Fruit fly (Drosophila melanogaster) whole organism, embryonic: ENCODE results near the gene nol.

Experiments used
- Atf6 ChIP-seq: fragments of 200-800 bp; sonication (Bioruptor generic); IDR thresholded peaks from 2 replicates; pipeline ENCODE4 v1.3.6; 2022; ENCODE audit warnings: missing biosample characterization, missing genetic modification characterization
- Bgb ChIP-seq: fragments of 200-800 bp; sonication (Bioruptor generic); IDR thresholded peaks from 2 replicates; pipeline ENCODE4 v1.3.6; 2022; ENCODE audit warnings: missing biosample characterization, missing genetic modification characterization; ENCODE audit not compliant: partially characterized antibody
- BtbVII ChIP-seq: fragments of 200-800 bp; sonication (Bioruptor generic); optimal IDR thresholded peaks from 3 replicates; lab custom pipeline; 2017; ENCODE audit warnings: missing biosample characterization, mild to moderate bottlenecking, missing genetic modification characterization
- CG11247 ChIP-seq: fragments of 200-800 bp; sonication (Bioruptor generic); IDR thresholded peaks from 2 replicates; pipeline ENCODE4 v1.3.6; 2022; ENCODE audit warnings: missing biosample characterization, missing genetic modification characterization
- CG11723 ChIP-seq: fragments of 200-800 bp; sonication (Bioruptor generic); optimal IDR thresholded peaks from 2 replicates; lab custom pipeline; 2017; ENCODE audit warnings: missing biosample characterization, mild to moderate bottlenecking, missing genetic modification characterization
- CG13287 ChIP-seq: fragments of 200-800 bp; sonication (Bioruptor generic); IDR thresholded peaks from 2 replicates; pipeline ENCODE4 v1.3.6; 2022; ENCODE audit warnings: missing biosample characterization, missing genetic modification characterization; ENCODE audit not compliant: partially characterized antibody
- CG14710 ChIP-seq: fragments of 200-800 bp; sonication (Bioruptor generic); optimal IDR thresholded peaks from 3 replicates; lab custom pipeline; 2019; ENCODE audit warnings: missing biosample characterization, mild to moderate bottlenecking, missing genetic modification characterization, moderate library complexity
- CG15514 ChIP-seq: fragments of 200-800 bp; sonication (Bioruptor generic); optimal IDR thresholded peaks from 3 replicates; lab custom pipeline; 2017; ENCODE audit warnings: missing biosample characterization, missing genetic modification characterization, mild to moderate bottlenecking, moderate library complexity, missing genetic modification reagents
- CG18764 ChIP-seq: fragments of 200-800 bp; sonication (Bioruptor generic); optimal IDR thresholded peaks from 3 replicates; lab custom pipeline; 2016; ENCODE audit warnings: missing biosample characterization, missing genetic modification characterization
- CG2116 ChIP-seq: fragments of 200-800 bp; sonication (Bioruptor generic); optimal IDR thresholded peaks from 3 replicates; lab custom pipeline; 2018; ENCODE audit warnings: missing biosample characterization, mild to moderate bottlenecking, missing genetic modification characterization
- CG34224 ChIP-seq: fragments of 200-800 bp; sonication (Bioruptor generic); IDR thresholded peaks from 3 replicates; pipeline ENCODE4 v1.3.6; 2022; ENCODE audit warnings: missing biosample characterization, missing genetic modification characterization; ENCODE audit not compliant: partially characterized antibody
- CG34422 ChIP-seq: fragments of 200-800 bp; sonication (Bioruptor generic); IDR thresholded peaks from 3 replicates; pipeline ENCODE4 v1.3.6; 2022; ENCODE audit warnings: missing biosample characterization, missing genetic modification characterization
- CG4617 ChIP-seq: fragments of 200-800 bp; sonication (Bioruptor generic); optimal IDR thresholded peaks from 3 replicates; lab custom pipeline; 2016; ENCODE audit warnings: missing biosample characterization, missing genetic modification characterization, borderline replicate concordance
- CG7357 ChIP-seq: fragments of 200-800 bp; sonication (Bioruptor generic); IDR thresholded peaks from 3 replicates; pipeline ENCODE4 v1.3.6; 2022; ENCODE audit warnings: missing biosample characterization, missing genetic modification characterization
- Dp ChIP-seq: fragments of 200-800 bp; sonication (Bioruptor generic); optimal IDR thresholded peaks from 2 replicates; lab custom pipeline; 2018; ENCODE audit warnings: missing biosample characterization, mild to moderate bottlenecking, missing genetic modification characterization, moderate library complexity
- E2f2 ChIP-seq: fragments of 200-800 bp; sonication (Bioruptor generic); IDR thresholded peaks from 2 replicates; pipeline ENCODE4 v1.3.6; 2022; ENCODE audit warnings: missing biosample characterization, missing genetic modification characterization
- Elba2 ChIP-seq: fragments of 200-800 bp; sonication (Bioruptor generic); optimal IDR thresholded peaks from 3 replicates; lab custom pipeline; 2016; ENCODE audit warnings: missing biosample characterization, missing genetic modification characterization
- Fer1 ChIP-seq: fragments of 200-800 bp; sonication (Bioruptor generic); optimal IDR thresholded peaks from 2 replicates; lab custom pipeline; 2017; ENCODE audit warnings: missing biosample characterization, mild to moderate bottlenecking, missing genetic modification characterization
- HmgD ChIP-seq: fragments of 200-800 bp; sonication (Bioruptor generic); optimal IDR thresholded peaks from 3 replicates; lab custom pipeline; 2016; ENCODE audit warnings: missing biosample characterization, missing genetic modification characterization
- Hr78 ChIP-seq, 2 experiments: fragments of 200-800 bp in 1 of 2; fragments of >200 bp in 1 of 2; sonication (Bioruptor generic) in 1 of 2; optimal IDR thresholded peaks; 2 replicates each; lab custom pipeline; 2017 to 2019; ENCODE audit warnings: missing biosample characterization in 2 of 2, missing genetic modification characterization in 2 of 2, mild to moderate bottlenecking in 1 of 2, moderate library complexity in 1 of 2
- MBD-R2 ChIP-seq: fragments of 200-800 bp; sonication (Bioruptor generic); IDR thresholded peaks from 2 replicates; pipeline ENCODE4 v1.3.6; 2022; ENCODE audit warnings: missing biosample characterization, missing genetic modification characterization
- MESR4 ChIP-seq: fragments of 200-800 bp; sonication (Bioruptor generic); optimal IDR thresholded peaks from 2 replicates; lab custom pipeline; 2018; ENCODE audit warnings: missing biosample characterization, mild to moderate bottlenecking, missing genetic modification characterization, moderate library complexity
- Med ChIP-seq: fragments of 200-800 bp; sonication (Bioruptor generic); peaks from one replicate; lab custom pipeline; 2016; ENCODE audit warnings: missing biosample characterization, missing genetic modification characterization, mild to moderate bottlenecking, inconsistent platforms, moderate library complexity
- Nf-YB ChIP-seq: fragments of 200-800 bp; sonication (Bioruptor generic); optimal IDR thresholded peaks from 3 replicates; lab custom pipeline; 2019; ENCODE audit warnings: missing biosample characterization, mild to moderate bottlenecking, missing genetic modification characterization, moderate library complexity
- PHDP ChIP-seq: fragments of 200-800 bp; sonication (Bioruptor generic); optimal IDR thresholded peaks from 3 replicates; lab custom pipeline; 2018; ENCODE audit warnings: missing biosample characterization, mild to moderate bottlenecking, missing genetic modification characterization, moderate library complexity
- Pdp1 ChIP-seq, 2 experiments: fragments of 200-800 bp; sonication (Bioruptor generic); optimal IDR thresholded peaks; 3 replicates each; lab custom pipeline; 2016; ENCODE audit warnings: missing biosample characterization in 2 of 2, missing genetic modification characterization in 2 of 2, mild to moderate bottlenecking in 1 of 2, moderate library complexity in 1 of 2
- Sin3A ChIP-seq: fragments of >200 bp; optimal IDR thresholded peaks from 2 replicates; lab custom pipeline; 2018
- Sry-δ ChIP-seq: fragments of 200-800 bp; sonication (Bioruptor generic); optimal IDR thresholded peaks from 2 replicates; lab custom pipeline; 2016; ENCODE audit warnings: missing biosample characterization, missing genetic modification characterization
- Xbp1 ChIP-seq: fragments of 200-800 bp; sonication (Bioruptor generic); optimal IDR thresholded peaks from 3 replicates; lab custom pipeline; 2016; ENCODE audit warnings: missing biosample characterization, mild to moderate bottlenecking, missing genetic modification characterization
- Xrp1 ChIP-seq: fragments of 200-800 bp; sonication (Bioruptor generic); IDR thresholded peaks from 2 replicates; pipeline ENCODE4 v1.3.6; 2022; ENCODE audit warnings: missing biosample characterization, missing genetic modification characterization
- YL-1 ChIP-seq: fragments of 200-800 bp; sonication (Bioruptor generic); optimal IDR thresholded peaks from 3 replicates; lab custom pipeline; 2017; ENCODE audit warnings: missing biosample characterization, mild to moderate bottlenecking, missing genetic modification characterization
- al ChIP-seq: fragments of 200-800 bp; sonication (Bioruptor generic); IDR thresholded peaks from 2 replicates; pipeline ENCODE4 v1.3.6; 2022; ENCODE audit warnings: missing biosample characterization, missing genetic modification characterization
- ap ChIP-seq: fragments of 200-800 bp; sonication (Bioruptor generic); IDR thresholded peaks from 2 replicates; pipeline ENCODE4 v1.3.6; 2022; ENCODE audit warnings: missing biosample characterization, missing genetic modification characterization
- bsh ChIP-seq, 2 experiments: fragments of 200-800 bp; sonication (Bioruptor generic); optimal IDR thresholded peaks; 2 replicates each; lab custom pipeline; 2017 to 2018; ENCODE audit warnings: mild to moderate bottlenecking in 2 of 2, missing biosample characterization in 2 of 2, missing genetic modification characterization in 2 of 2, moderate library complexity in 1 of 2
- ftz-f1 ChIP-seq: fragments of 200-800 bp; sonication (Bioruptor generic); optimal IDR thresholded peaks from 2 replicates; lab custom pipeline; 2016; ENCODE audit warnings: missing biosample characterization, missing genetic modification characterization
- gcm ChIP-seq: fragments of 200-800 bp; sonication (Bioruptor generic); optimal IDR thresholded peaks from 2 replicates; lab custom pipeline; 2019; ENCODE audit warnings: missing biosample characterization, mild to moderate bottlenecking, missing genetic modification characterization, moderate library complexity
- ind ChIP-seq: fragments of 200-800 bp; sonication (Bioruptor generic); optimal IDR thresholded peaks from 3 replicates; lab custom pipeline; 2016; ENCODE audit warnings: missing biosample characterization, missing genetic modification characterization
- insv ChIP-seq, 2 experiments: fragments of 200-800 bp; sonication (Bioruptor generic); optimal IDR thresholded peaks; 3 replicates each; lab custom pipeline; 2016 to 2018; ENCODE audit warnings: missing biosample characterization in 2 of 2, missing genetic modification characterization in 2 of 2
- knrl ChIP-seq: fragments of 200-800 bp; sonication (Bioruptor generic); IDR thresholded peaks from 3 replicates; pipeline ENCODE4 v1.3.6; 2022; ENCODE audit warnings: missing biosample characterization, missing genetic modification characterization; ENCODE audit not compliant: partially characterized antibody
- maf-S ChIP-seq: fragments of 200-800 bp; sonication (Bioruptor generic); optimal IDR thresholded peaks from 2 replicates; lab custom pipeline; 2016; ENCODE audit warnings: missing biosample characterization, missing genetic modification characterization
- nmo ChIP-seq: fragments of 200-800 bp; sonication (Bioruptor generic); optimal IDR thresholded peaks from 2 replicates; lab custom pipeline; 2018; ENCODE audit warnings: missing biosample characterization, mild to moderate bottlenecking, missing genetic modification characterization, moderate library complexity
- pzg ChIP-seq: fragments of 200-800 bp; sonication (Bioruptor generic); optimal IDR thresholded peaks from 3 replicates; lab custom pipeline; 2018; ENCODE audit warnings: missing biosample characterization, mild to moderate bottlenecking, missing genetic modification characterization, moderate library complexity
- run ChIP-seq: fragments of 200-800 bp; sonication (Bioruptor generic); optimal IDR thresholded peaks from 3 replicates; lab custom pipeline; 2018; ENCODE audit warnings: missing biosample characterization, mild to moderate bottlenecking, missing genetic modification characterization
- sens ChIP-seq: fragments of 200-800 bp; sonication (Bioruptor generic); peaks from one replicate; lab custom pipeline; 2016; ENCODE audit warnings: missing biosample characterization, missing genetic modification characterization
- sqz ChIP-seq: fragments of 200-800 bp; sonication (Bioruptor generic); optimal IDR thresholded peaks from 3 replicates; lab custom pipeline; 2018; ENCODE audit warnings: missing biosample characterization, mild to moderate bottlenecking, missing genetic modification characterization
- ssp ChIP-seq: fragments of 200-800 bp; sonication (Bioruptor generic); IDR thresholded peaks from 2 replicates; pipeline ENCODE4 v1.3.6; 2022; ENCODE audit warnings: missing biosample characterization, missing genetic modification characterization
- vvl ChIP-seq: fragments of 200-800 bp; sonication (Bioruptor generic); IDR thresholded peaks from 2 replicates; pipeline ENCODE4 v1.3.6; 2022; ENCODE audit warnings: missing biosample characterization, missing genetic modification characterization

Gene nol

DNA sequence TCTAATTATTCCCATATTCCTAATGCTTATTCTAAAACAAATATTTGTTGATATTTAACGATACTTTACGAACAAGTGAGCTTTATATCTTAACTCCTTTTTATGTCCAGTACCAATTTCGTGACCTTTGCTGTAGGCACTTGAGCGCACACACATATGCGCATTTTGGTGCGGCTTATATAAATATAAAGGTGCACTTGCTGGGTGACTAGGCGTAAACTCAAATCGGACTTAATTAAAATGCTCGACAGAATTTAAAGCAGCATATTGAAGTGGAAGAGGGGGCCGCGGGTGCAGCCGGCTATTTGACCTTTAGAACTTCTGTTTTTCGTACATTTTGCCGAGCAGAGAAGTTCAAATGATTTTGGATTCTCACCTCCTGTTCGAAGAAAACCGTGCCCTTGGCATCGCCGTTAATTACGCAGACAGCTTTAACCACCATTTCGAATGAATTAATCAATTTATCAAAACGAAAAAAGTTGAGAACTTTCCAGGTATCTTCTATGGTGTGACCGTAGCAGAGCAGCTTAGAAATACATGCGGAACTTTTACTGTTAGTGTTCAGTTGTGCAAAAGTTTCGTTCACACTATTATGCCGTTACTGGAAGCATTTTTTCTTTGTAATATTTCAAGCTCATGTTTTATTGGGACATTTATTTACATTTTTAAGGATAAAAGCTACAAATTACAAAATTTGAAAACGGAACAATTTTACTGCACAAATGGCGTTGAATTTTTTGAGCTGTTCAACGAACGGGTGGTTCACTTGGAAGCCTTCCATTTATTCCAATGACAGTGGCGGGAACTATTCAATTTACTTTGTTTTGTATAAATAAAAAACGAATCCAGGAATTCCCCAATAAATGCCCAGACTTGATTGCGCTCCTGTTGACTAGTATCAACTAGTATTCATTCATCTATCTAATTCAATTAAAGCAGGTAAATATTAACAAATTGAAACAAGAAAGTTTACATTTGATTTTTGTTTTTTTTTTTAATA lies 17.1 kb upstream of the nol start, which contains the start of gene Sod1 (continued):
- TF ChIP-seq Sin3A (lab: Kevin White, UChicago) (peak; percentile 27), Elba2 (no peak), E2f2 (GFP tag; lab: Robert Waterston, UW) (peak; percentile 81), Xbp1 (no peak), CG14710 (tag; lab: Kevin White, UChicago) (peak; percentile 28), Dp (GFP tag; lab: Kevin White, UChicago) (peak; percentile 73), Bgb (peak; percentile 29; the same call in 1 of the 2 replicates), HmgD (GFP tag; lab: Kevin White, UChicago) (peak; percentile 39), CG7357 (GFP tag; lab: Robert Waterston, UW) (peak; percentile 71), vvl (GFP tag; lab: Robert Waterston, UW) (0 out of 2 replicates have a peak, but pooled peaks have one; percentile 41), Fer1 (GFP tag; lab: Kevin White, UChicago) (peak; percentile 1), ap (GFP tag; lab: Robert Waterston, UW) (no peak), YL-1 (GFP tag; lab: Kevin White, UChicago) (peak; percentile 73), ftz-f1 (GFP tag; lab: Kevin White, UChicago) (peak; percentile 90), Xrp1 (GFP tag; lab: Robert Waterston, UW) (peak; percentile 22; the same call in 1 of the 2 replicates), run (no peak), CG34422 (GFP tag; lab: Robert Waterston, UW) (peak; percentile 83; the same call in 1 of the 3 replicates), ssp (GFP tag; lab: Robert Waterston, UW) (peak; percentile 76), CG18764 (GFP tag; lab: Kevin White, UChicago) (no peak), Nf-YB (no peak), knrl (GFP tag; lab: Robert Waterston, UW) (peak; percentile 12; the same call in 1 of the 3 replicates), CG11247 (GFP tag; lab: Robert Waterston, UW) (no peak), CG2116 (GFP tag; lab: Kevin White, UChicago) (peak; percentile 16), CG15514 (peak; percentile 98), CG11723 (no peak), sqz (peak; percentile 22), Pdp1 (GFP tag; optimal IDR thresholded peaks at IDR 0.05; lab: Kevin White, UChicago) (peak in 1 of 2 experiments; percentile 77), CG4617 (GFP tag; lab: Kevin White, UChicago) (peak; percentile 40), maf-S (peak; percentile 24), nmo (GFP tag; lab: Kevin White, UChicago) (peak; percentile 31), al (GFP tag; lab: Robert Waterston, UW) (no peak), MBD-R2 (peak; percentile 41; the same call in 1 of the 2 replicates), bsh (GFP tag; optimal IDR thresholded peaks at IDR 0.05; lab: Kevin White, UChicago) (peak; percentile 5 to 80), Atf6 (GFP tag; lab: Robert Waterston, UW) (0 out of 2 replicates have a peak, but pooled peaks have one; percentile 8), CG34224 (GFP tag; lab: Robert Waterston, UW) (peak; percentile 53; the same call in 1 of the 3 replicates), pzg (GFP tag; lab: Kevin White, UChicago) (peak; percentile 76), BtbVII (GFP tag; lab: Kevin White, UChicago) (peak; percentile 51), Med (GFP tag; lab: Kevin White, UChicago) (peak; percentile 65), gcm (GFP tag; lab: Kevin White, UChicago) (no peak), sens (GFP tag; lab: Kevin White, UChicago) (peak; percentile 69), MESR4 (GFP tag; lab: Kevin White, UChicago) (peak; percentile 75), ind (GFP tag; lab: Kevin White, UChicago) (no peak), CG13287 (peak; percentile 38; the same call in 1 of the 2 replicates), Hr78 (GFP tag; optimal IDR thresholded peaks at IDR 0.05; lab: Kevin White, UChicago) (peak in 1 of 2 experiments; percentile 97), Sry-δ (GFP tag; lab: Kevin White, UChicago) (peak; percentile 34), insv (GFP tag; optimal IDR thresholded peaks at IDR 0.05; lab: Kevin White, UChicago) (no peak), PHDP (tag; lab: Kevin White, UChicago) (peak; percentile 25)
